Worm (Caenorhabditis elegans): ENCODE data around the gene ZK262.4.

The ZK262.4 gene

DNA sequence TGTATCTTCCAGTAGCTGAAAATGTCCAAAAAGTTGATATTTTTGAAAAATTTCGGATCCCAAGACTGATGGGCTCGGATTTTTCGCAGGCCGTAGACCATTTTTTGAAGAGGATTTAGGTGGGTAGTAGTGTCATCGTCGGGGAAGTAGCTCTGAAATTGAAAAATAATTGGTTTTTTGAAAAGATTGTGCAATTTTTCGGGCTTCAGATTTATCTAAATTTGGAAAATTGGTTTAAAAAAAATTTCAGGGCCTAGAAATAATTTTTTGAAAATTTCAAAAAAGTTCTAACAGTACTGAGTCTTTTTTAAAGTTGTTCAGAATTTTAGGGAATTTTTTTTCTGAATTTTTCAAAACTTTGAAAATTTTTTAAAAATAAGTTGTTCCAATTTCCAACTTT, 41.8 kb downstream of the ZK262.4 start, which contains the start of gene nhr-288:
nhr-288 (minus strand) TSS at position 101 of the 400 bp plus-strand sequence.
- TF ChIP-seq nfya-1 (tag; optimal IDR thresholded peaks at IDR 0.05) (no peak), pha-2 (tag; optimal IDR thresholded peaks at IDR 0.05) (no peak), pat-9 (tag; optimal IDR thresholded peaks at IDR 0.05) (no peak), ceh-18 (tag; optimal IDR thresholded peaks at IDR 0.05) (no peak), ceh-24 (tag; optimal IDR thresholded peaks at IDR 0.05) (no peak), eyg-1 (tag; optimal IDR thresholded peaks at IDR 0.05) (no peak), che-1 (tag; optimal IDR thresholded peaks at IDR 0.05) (no peak), ceh-31 (tag; optimal IDR thresholded peaks at IDR 0.05) (no peak), sox-4 (tag; optimal IDR thresholded peaks at IDR 0.05) (no peak), F13H6.1 (tag; optimal IDR thresholded peaks at IDR 0.05) (no peak), unc-86 (tag; optimal IDR thresholded peaks at IDR 0.05) (no peak), nhr-232 (tag; optimal IDR thresholded peaks at IDR 0.05) (no peak), ttx-3 (tag; optimal IDR thresholded peaks at IDR 0.05) (no peak), unc-42 (tag; optimal IDR thresholded peaks at IDR 0.05) (no peak)

DNA sequence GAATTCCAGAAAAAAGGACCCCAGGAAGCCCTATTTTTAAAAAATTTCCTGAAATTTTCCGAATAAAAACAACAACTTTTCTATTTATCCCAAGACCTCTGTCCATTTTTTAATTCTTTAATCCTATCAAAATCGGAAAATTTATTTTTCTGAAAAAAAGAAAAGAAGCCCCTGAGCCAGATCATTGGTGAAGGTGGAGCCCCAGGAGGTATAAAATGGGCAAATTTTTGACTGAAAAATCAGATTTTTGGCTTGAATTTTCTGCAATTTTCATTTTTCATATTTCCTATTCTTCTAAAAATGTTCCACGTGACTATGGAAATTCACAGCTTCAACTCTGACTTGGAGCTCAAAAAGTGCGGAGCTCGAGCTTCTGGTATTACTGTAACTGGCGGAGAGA, 45.6 kb downstream of the ZK262.4 start, which contains the start of gene Y51A2B.8:
Y51A2B.8 (plus strand) TSS at position 301 of the 400 bp plus-strand sequence.
- TF ChIP-seq unc-55 (GFP tag; optimal IDR thresholded peaks at IDR 0.05) (no peak), ahr-1 (tag; optimal IDR thresholded peaks at IDR 0.05) (no peak), F13H6.1 (tag; optimal IDR thresholded peaks at IDR 0.05) (no peak), sdc-2 (tag; optimal IDR thresholded peaks at IDR 0.05) (no peak), pat-9 (tag; optimal IDR thresholded peaks at IDR 0.05) (no peak), unc-42 (tag; optimal IDR thresholded peaks at IDR 0.05) (no peak), dmd-4 (tag; optimal IDR thresholded peaks at IDR 0.05; ENCODE audit: borderline replicate concordance) (no peak)

DNA sequence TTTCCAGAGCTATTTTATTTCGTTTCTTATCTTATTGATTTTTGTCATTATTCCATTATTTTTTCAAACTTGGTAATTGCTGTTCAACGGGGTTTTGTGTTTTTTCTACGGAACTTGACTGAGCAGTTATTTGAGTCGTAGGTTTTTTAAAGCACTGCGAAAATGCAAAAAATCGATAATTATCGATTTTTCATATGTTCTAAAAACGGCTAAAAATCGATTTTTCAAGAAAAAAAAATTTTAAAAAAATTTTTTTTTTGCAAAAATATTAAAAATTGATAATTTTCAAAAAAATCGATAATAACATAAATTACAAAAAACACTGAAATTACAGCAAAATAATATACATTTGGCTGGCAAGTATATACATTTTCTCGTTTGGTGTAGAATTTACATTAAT, 48.8 kb downstream of the ZK262.4 start:
- TF ChIP-seq fkh-6 (tag; optimal IDR thresholded peaks at IDR 0.05) (no peak), sdc-2 (tag; optimal IDR thresholded peaks at IDR 0.05) (no peak), pag-3 (tag; optimal IDR thresholded peaks at IDR 0.05; ENCODE audit: borderline replicate concordance) (no peak), pros-1 (tag; optimal IDR thresholded peaks at IDR 0.05) (no peak), pha-4 (tag; optimal IDR thresholded peaks at IDR 0.05) (no peak), nhr-11 (tag; optimal IDR thresholded peaks at IDR 0.05) (no peak), gmeb-2 (tag; optimal IDR thresholded peaks at IDR 0.05) (no peak), unc-86 (tag; optimal IDR thresholded peaks at IDR 0.05) (no peak), hlh-8 (tag; optimal IDR thresholded peaks at IDR 0.05) (no peak), fkh-10 (GFP tag; optimal IDR thresholded peaks at IDR 0.05) (no peak), ceh-9 (tag; optimal IDR thresholded peaks at IDR 0.05) (no peak), nfya-1 (tag; optimal IDR thresholded peaks at IDR 0.05) (no peak), F13H6.1 (tag; optimal IDR thresholded peaks at IDR 0.05) (no peak), ceh-34 (tag; optimal IDR thresholded peaks at IDR 0.05) (no peak), rnt-1 (tag; optimal IDR thresholded peaks at IDR 0.05) (no peak), ceh-18 (tag; optimal IDR thresholded peaks at IDR 0.05) (no peak), unc-42 (tag; optimal IDR thresholded peaks at IDR 0.05) (no peak), ref-2 (tag; optimal IDR thresholded peaks at IDR 0.05) (no peak), ets-4 (tag; optimal IDR thresholded peaks at IDR 0.05) (no peak)

DNA sequence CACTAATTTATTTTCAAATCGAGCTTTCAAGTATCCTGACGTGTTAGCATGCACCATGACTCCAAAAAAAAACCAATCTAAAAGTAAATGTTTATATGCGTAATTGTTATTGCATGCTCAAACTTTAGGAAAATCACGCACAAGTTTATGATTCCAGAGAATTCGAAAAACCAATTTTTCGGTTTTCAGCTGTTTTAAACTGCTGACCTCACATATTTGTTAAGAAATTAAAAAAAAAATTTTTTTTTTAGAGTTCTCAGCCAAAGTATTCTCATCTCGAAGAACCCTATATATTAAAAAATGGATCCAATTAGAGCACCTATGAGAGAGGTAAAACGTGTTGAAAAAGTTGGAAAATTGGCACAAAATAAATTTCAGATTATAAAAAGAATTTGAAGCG, 50.2 kb downstream of the ZK262.4 start, which contains the start of gene Y51A2B.2:
Y51A2B.2 (plus strand) TSS at position 301 of the 400 bp plus-strand sequence.
- TF ChIP-seq fax-1 (tag; optimal IDR thresholded peaks at IDR 0.05) (no peak), ceh-48 (tag; optimal IDR thresholded peaks at IDR 0.05) (no peak), tbx-7 (tag; optimal IDR thresholded peaks at IDR 0.05) (no peak), npax-4 (tag; optimal IDR thresholded peaks at IDR 0.05) (no peak), pat-9 (tag; optimal IDR thresholded peaks at IDR 0.05) (no peak), sdc-2 (tag; optimal IDR thresholded peaks at IDR 0.05) (no peak), Y22D7AL.16 (tag; optimal IDR thresholded peaks at IDR 0.05) (no peak), fkh-10 (GFP tag; optimal IDR thresholded peaks at IDR 0.05) (no peak), ceh-2 (tag; optimal IDR thresholded peaks at IDR 0.05) (no peak), nhr-11 (tag; optimal IDR thresholded peaks at IDR 0.05) (no peak), nfya-1 (tag; optimal IDR thresholded peaks at IDR 0.05) (no peak), eyg-1 (tag; optimal IDR thresholded peaks at IDR 0.05) (no peak), pax-1 (tag; optimal IDR thresholded peaks at IDR 0.05) (no peak)

Measured in whole organism, late embryonic.